Fruit fly (Drosophila melanogaster): Measurements from ENCODE around the gene CG13308.

- no peak for TF ChIP-seq Sin3A (optimal IDR thresholded peaks at IDR 0.05)
- no peak for TF ChIP-seq Myc (optimal IDR thresholded peaks at IDR 0.05)
- no peak for TF ChIP-seq h (optimal IDR thresholded peaks at IDR 0.05)
- no peak for TF ChIP-seq psq (optimal IDR thresholded peaks at IDR 0.05)
- no peak for TF ChIP-seq ttk (optimal IDR thresholded peaks at IDR 0.05)
- no peak for TF ChIP-seq insv (optimal IDR thresholded peaks at IDR 0.05)
Measured at dm6 chr3L:8834486-8834885, 26.1 kb downstream of the CG13308 start.

All from Kc167 (cell line).